Worm (Caenorhabditis elegans): Measurements from ENCODE around the gene col-118.

ce11 chrIV:8815162-8815561 lies 32.9 kb upstream of the col-118 start:
- no peak for TF ChIP-seq lin-29 (GFP tag; IDR thresholded peaks at IDR 0.05)
- TF ChIP-seq lsy-2 (tag; optimal IDR thresholded peaks at IDR 0.05): no peak
- no peak for TF ChIP-seq mdl-1 (tag; optimal IDR thresholded peaks at IDR 0.05)
- TF ChIP-seq R02D3.7 (tag; optimal IDR thresholded peaks at IDR 0.05): no peak
